Worm (Caenorhabditis elegans) whole organism, L2 larva: ENCODE data around the gene rpn-12.

Source experiments
- C34F6.9 ChIP-seq: fragments of 150-350 bp; optimal IDR thresholded peaks from 2 replicates; lab custom pipeline; 2014; ENCODE audit warnings: missing biosample characterization, missing genetic modification characterization
- F13H6.1 ChIP-seq: sonication (generic microtip); optimal IDR thresholded peaks from 2 replicates; lab custom pipeline; 2016; ENCODE audit warnings: missing genetic modification characterization, missing compliant biosample characterization
- R02D3.7 ChIP-seq: fragments of 150-350 bp; optimal IDR thresholded peaks from 2 replicates; lab custom pipeline; 2014; ENCODE audit warnings: missing biosample characterization, missing genetic modification characterization
- Y55F3AM.14 ChIP-seq: fragments of 200-800 bp; sonication (Bioruptor generic); optimal IDR thresholded peaks from 2 replicates; lab custom pipeline; 2018; ENCODE audit warnings: mild to moderate bottlenecking, missing genetic modification characterization, missing compliant biosample characterization
- ZK546.5 ChIP-seq: sonication (generic microtip); optimal IDR thresholded peaks from 2 replicates; lab custom pipeline; 2017; ENCODE audit warnings: missing biosample characterization, missing genetic modification characterization
- aly-2 ChIP-seq: fragments of 150-350 bp; optimal IDR thresholded peaks from 2 replicates; lab custom pipeline; 2014; ENCODE audit warnings: missing biosample characterization, missing genetic modification characterization
- ama-1 ChIP-seq: fragments of 150-350 bp; optimal IDR thresholded peaks from 2 replicates; lab custom pipeline; 2018; ENCODE audit warnings: inconsistent platforms
- blmp-1 ChIP-seq: sonication (generic microtip); optimal IDR thresholded peaks from 2 replicates; lab custom pipeline; 2017; ENCODE audit warnings: missing genetic modification characterization, mild to moderate bottlenecking, missing compliant biosample characterization, antibody characterized with exemption, moderate library complexity; ENCODE audit not compliant: insufficient read depth
- ceh-16 ChIP-seq: fragments of 150-350 bp; optimal IDR thresholded peaks from 2 replicates; lab custom pipeline; 2014; ENCODE audit warnings: missing biosample characterization, missing genetic modification characterization
- ceh-82 ChIP-seq: fragments of 150-350 bp; optimal IDR thresholded peaks from 2 replicates; lab custom pipeline; 2014; ENCODE audit warnings: missing biosample characterization, missing genetic modification characterization
- crh-2 ChIP-seq: sonication (generic microtip); optimal IDR thresholded peaks from 2 replicates; lab custom pipeline; 2017; ENCODE audit warnings: missing biosample characterization, missing genetic modification characterization
- dmd-4 ChIP-seq: sonication (generic microtip); optimal IDR thresholded peaks from 2 replicates; lab custom pipeline; 2017; ENCODE audit warnings: missing biosample characterization, missing genetic modification characterization
- egl-27 ChIP-seq: sonication (generic microtip); optimal IDR thresholded peaks from 3 replicates; lab custom pipeline; 2017; ENCODE audit warnings: missing biosample characterization, missing genetic modification reagents, missing genetic modification characterization
- elt-1 ChIP-seq: fragments of 150-350 bp; optimal IDR thresholded peaks from 2 replicates; lab custom pipeline; 2014; ENCODE audit warnings: missing biosample characterization, missing genetic modification characterization
- elt-3 ChIP-seq: sonication (generic microtip); optimal IDR thresholded peaks from 2 replicates; lab custom pipeline; 2017; ENCODE audit warnings: missing biosample characterization, missing genetic modification characterization
- fos-1 ChIP-seq: fragments of 150-350 bp; optimal IDR thresholded peaks from 2 replicates; lab custom pipeline; 2014; ENCODE audit warnings: missing biosample characterization, missing genetic modification characterization
- gmeb-1 ChIP-seq: fragments of 150-350 bp; optimal IDR thresholded peaks from 2 replicates; lab custom pipeline; 2014; ENCODE audit warnings: missing biosample characterization, missing genetic modification characterization
- lin-11 ChIP-seq: fragments of 150-350 bp; sonication (generic microtip); optimal IDR thresholded peaks from 2 replicates; lab custom pipeline; 2014; ENCODE audit warnings: missing biosample characterization, missing genetic modification characterization, inconsistent platforms, mixed read lengths
- lin-13 ChIP-seq: fragments of 150-350 bp; optimal IDR thresholded peaks from 2 replicates; lab custom pipeline; 2014; ENCODE audit warnings: missing biosample characterization, missing genetic modification reagents, missing genetic modification characterization
- lin-39 ChIP-seq: fragments of 150-350 bp; optimal IDR thresholded peaks from 2 replicates; lab custom pipeline; 2014; ENCODE audit warnings: missing biosample characterization, missing genetic modification reagents, missing genetic modification characterization
- lsy-2 ChIP-seq, 2 experiments: fragments of 150-350 bp in 1 of 2; sonication (generic microtip) in 1 of 2; optimal IDR thresholded peaks; 2 replicates each; lab custom pipeline; 2014 to 2017; ENCODE audit warnings: missing biosample characterization in 2 of 2, missing genetic modification characterization in 2 of 2
- mab-5 ChIP-seq: fragments of 150-350 bp; optimal IDR thresholded peaks from 2 replicates; lab custom pipeline; 2014; ENCODE audit warnings: missing biosample characterization, missing genetic modification characterization
- mbf-1 ChIP-seq: sonication (generic microtip); optimal IDR thresholded peaks from 2 replicates; lab custom pipeline; 2017; ENCODE audit warnings: missing biosample characterization, missing genetic modification characterization
- mdl-1 ChIP-seq, 2 experiments: fragments of 150-350 bp in 1 of 2; sonication (generic microtip) in 1 of 2; optimal IDR thresholded peaks; 2 replicates each; lab custom pipeline; 2017; ENCODE audit warnings: missing biosample characterization in 2 of 2, missing genetic modification characterization in 2 of 2
- nhr-10 ChIP-seq: sonication (generic microtip); optimal IDR thresholded peaks from 2 replicates; lab custom pipeline; 2017; ENCODE audit warnings: missing biosample characterization, missing genetic modification characterization
- nhr-11 ChIP-seq: fragments of 150-350 bp; optimal IDR thresholded peaks from 2 replicates; lab custom pipeline; 2014; ENCODE audit warnings: missing biosample characterization, missing genetic modification characterization
- nhr-12 ChIP-seq: fragments of 150-350 bp; optimal IDR thresholded peaks from 2 replicates; lab custom pipeline; 2014; ENCODE audit warnings: missing biosample characterization, missing genetic modification characterization
- nhr-129 ChIP-seq: fragments of 150-350 bp; optimal IDR thresholded peaks from 2 replicates; lab custom pipeline; 2014; ENCODE audit warnings: missing biosample characterization, missing genetic modification characterization
- nhr-21 ChIP-seq: fragments of 150-350 bp; optimal IDR thresholded peaks from 2 replicates; lab custom pipeline; 2014; ENCODE audit warnings: missing biosample characterization, missing genetic modification characterization
- nhr-237 ChIP-seq: fragments of 150-350 bp; optimal IDR thresholded peaks from 2 replicates; lab custom pipeline; 2014; ENCODE audit warnings: missing biosample characterization, missing genetic modification characterization
- nhr-25 ChIP-seq: fragments of 150-350 bp; sonication (generic microtip); optimal IDR thresholded peaks from 3 replicates; lab custom pipeline; 2014; ENCODE audit warnings: missing biosample characterization, missing genetic modification characterization
- nhr-6 ChIP-seq: fragments of 150-350 bp; optimal IDR thresholded peaks from 2 replicates; lab custom pipeline; 2014; ENCODE audit warnings: missing biosample characterization, missing genetic modification characterization
- nhr-77 ChIP-seq: fragments of 150-350 bp; optimal IDR thresholded peaks from 2 replicates; lab custom pipeline; 2014; ENCODE audit warnings: missing biosample characterization, missing genetic modification characterization
- peb-1 ChIP-seq: fragments of 150-350 bp; optimal IDR thresholded peaks from 2 replicates; lab custom pipeline; 2014; ENCODE audit warnings: missing biosample characterization, missing genetic modification characterization
- sem-4 ChIP-seq: fragments of 150-350 bp; optimal IDR thresholded peaks from 2 replicates; lab custom pipeline; 2014; ENCODE audit warnings: missing biosample characterization, missing genetic modification reagents, missing genetic modification characterization
- skn-1 ChIP-seq: sonication (generic microtip); optimal IDR thresholded peaks from 2 replicates; lab custom pipeline; 2017; ENCODE audit warnings: missing biosample characterization, missing genetic modification characterization
- sma-3 ChIP-seq: sonication (generic microtip); optimal IDR thresholded peaks from 2 replicates; lab custom pipeline; 2016; ENCODE audit warnings: missing genetic modification reagents, missing genetic modification characterization, missing compliant biosample characterization
- sma-9 ChIP-seq, 2 experiments: fragments of 150-350 bp in 1 of 2; sonication (generic microtip) in 1 of 2; optimal IDR thresholded peaks; 2 replicates each; lab custom pipeline; 2014 to 2016; ENCODE audit warnings: missing genetic modification characterization in 2 of 2, mild to moderate bottlenecking in 1 of 2, missing biosample characterization in 1 of 2, missing compliant biosample characterization in 1 of 2, missing genetic modification reagents in 1 of 2, moderate library complexity in 1 of 2
- snpc-4 ChIP-seq: fragments of 150-350 bp; optimal IDR thresholded peaks from 2 replicates; lab custom pipeline; 2014; ENCODE audit warnings: missing biosample characterization, missing genetic modification characterization
- unc-39 ChIP-seq: fragments of 150-350 bp; optimal IDR thresholded peaks from 2 replicates; lab custom pipeline; 2014; ENCODE audit warnings: missing biosample characterization, missing genetic modification characterization
- unc-55 ChIP-seq: fragments of 150-350 bp; sonication (generic microtip); optimal IDR thresholded peaks from 3 replicates; lab custom pipeline; 2014; ENCODE audit warnings: missing biosample characterization, missing genetic modification reagents, missing genetic modification characterization
- unc-62 ChIP-seq: fragments of 150-350 bp; optimal IDR thresholded peaks from 2 replicates; lab custom pipeline; 2014; ENCODE audit warnings: missing biosample characterization, missing genetic modification reagents, missing genetic modification characterization
- zag-1 ChIP-seq: fragments of 150-350 bp; optimal IDR thresholded peaks from 2 replicates; lab custom pipeline; 2014; ENCODE audit warnings: missing biosample characterization, missing genetic modification characterization
- ztf-1 ChIP-seq: fragments of 200-800 bp; sonication (Bioruptor generic); conservative IDR thresholded peaks from 2 replicates; pipeline ENCODE4 v1.3.6; 2022; ENCODE audit warnings: missing genetic modification characterization, missing compliant biosample characterization
- ztf-11 ChIP-seq: sonication (generic microtip); optimal IDR thresholded peaks from 2 replicates; lab custom pipeline; 2017; ENCODE audit warnings: missing biosample characterization, missing genetic modification characterization
- ztf-4 ChIP-seq: fragments of 150-350 bp; optimal IDR thresholded peaks from 2 replicates; lab custom pipeline; 2014; ENCODE audit warnings: missing biosample characterization, missing genetic modification characterization

Gene rpn-12

ce11 chrII:11634681-11635527 is 18.0 kb upstream of the rpn-12 start:
- TF ChIP-seq egl-27 (tag; lab: Kevin White, UChicago) (peak; percentile 46), ceh-16 (peak; percentile 53), blmp-1 (tag; lab: Kevin White, UChicago) (peak; percentile 0), mbf-1 (no peak), lin-11 (tag; lab: Kevin White, UChicago) (peak; percentile 56), Y55F3AM.14 (GFP tag; lab: Kevin White, UChicago) (peak; percentile 48), nhr-129 (tag; lab: Kevin White, UChicago) (peak; percentile 94), elt-3 (tag; lab: Kevin White, UChicago) (no peak), ama-1 (lab: Kevin White, UChicago) (peak; percentile 67), mdl-1 (tag; optimal IDR thresholded peaks at IDR 0.05; lab: Kevin White, UChicago) (peak in 1 of 2 experiments; percentile 75), zag-1 (peak; percentile 78), gmeb-1 (tag; lab: Kevin White, UChicago) (no peak), nhr-11 (no peak), skn-1 (tag; lab: Kevin White, UChicago) (no peak), sma-3 (GFP tag; lab: Kevin White, UChicago) (peak; percentile 79), sem-4 (tag; lab: Kevin White, UChicago) (peak; percentile 78), nhr-21 (tag; lab: Kevin White, UChicago) (peak; percentile 64), lsy-2 (tag; optimal IDR thresholded peaks at IDR 0.05; lab: Kevin White, UChicago) (peak in 1 of 2 experiments; percentile 46), lin-13 (GFP tag; lab: Kevin White, UChicago) (peak; percentile 56), fos-1 (tag; lab: Kevin White, UChicago) (peak; percentile 86), nhr-77 (tag; lab: Kevin White, UChicago) (no peak), C34F6.9 (tag; lab: Kevin White, UChicago) (peak; percentile 70), F13H6.1 (tag; lab: Kevin White, UChicago) (peak; percentile 93), ztf-4 (tag; lab: Kevin White, UChicago) (peak; percentile 50), mab-5 (tag; lab: Kevin White, UChicago) (peak; percentile 60), nhr-25 (tag; lab: Kevin White, UChicago) (peak; percentile 75), unc-55 (GFP tag; lab: Kevin White, UChicago) (peak; percentile 50), crh-2 (tag; lab: Kevin White, UChicago) (peak; percentile 85), sma-9 (GFP tag; optimal IDR thresholded peaks at IDR 0.05; lab: Kevin White, UChicago) (peak; percentile 90), sma-9 (tag; optimal IDR thresholded peaks at IDR 0.05; lab: Kevin White, UChicago) (no peak)

ce11 chrII:11635745-11636161 is 17.2 kb upstream of the rpn-12 start:
- TF ChIP-seq nhr-6 (tag; lab: Kevin White, UChicago): peak; percentile 94
- peak; percentile 97 for TF ChIP-seq fos-1 (tag; lab: Kevin White, UChicago)
- no peak for TF ChIP-seq dmd-4 (tag; lab: Kevin White, UChicago)
- TF ChIP-seq elt-1 (tag; lab: Kevin White, UChicago): no peak
- TF ChIP-seq skn-1 (tag; lab: Kevin White, UChicago): no peak
- peak; percentile 49 for TF ChIP-seq nhr-77 (tag; lab: Kevin White, UChicago)
- TF ChIP-seq unc-55 (GFP tag; lab: Kevin White, UChicago): peak; percentile 88
- TF ChIP-seq elt-3 (tag; lab: Kevin White, UChicago): no peak
- no peak for TF ChIP-seq unc-39 (tag; lab: Kevin White, UChicago)
- peak; percentile 51 for TF ChIP-seq lin-39 (tag; lab: Kevin White, UChicago)
- TF ChIP-seq F13H6.1 (tag; lab: Kevin White, UChicago): peak; percentile 96
- no peak for TF ChIP-seq aly-2 (tag; lab: Kevin White, UChicago)
- no peak for TF ChIP-seq mbf-1
- no peak for TF ChIP-seq nhr-12 (tag; lab: Kevin White, UChicago)
- peak; percentile 1 for TF ChIP-seq nhr-11
- peak; percentile 96 for TF ChIP-seq nhr-25 (tag; lab: Kevin White, UChicago)
- no peak for TF ChIP-seq ceh-82 (tag; lab: Kevin White, UChicago)
- TF ChIP-seq blmp-1 (tag; lab: Kevin White, UChicago): peak; percentile 95
- peak; percentile 98 for TF ChIP-seq crh-2 (tag; lab: Kevin White, UChicago)
- peak; percentile 76 for TF ChIP-seq C34F6.9 (tag; lab: Kevin White, UChicago)
- TF ChIP-seq ZK546.5: no peak
- TF ChIP-seq ama-1 (lab: Kevin White, UChicago): peak; percentile 83
- TF ChIP-seq ztf-11 (tag; lab: Kevin White, UChicago): no peak
- no peak for TF ChIP-seq Y55F3AM.14 (GFP tag; lab: Kevin White, UChicago)
- TF ChIP-seq ceh-16: peak; percentile 76
- peak; percentile 97 for TF ChIP-seq nhr-129 (tag; lab: Kevin White, UChicago)
- no peak for TF ChIP-seq lin-11 (tag; lab: Kevin White, UChicago)
- peak; percentile 93 for TF ChIP-seq ztf-4 (tag; lab: Kevin White, UChicago)
- peak; percentile 6 for TF ChIP-seq nhr-237 (tag; lab: Kevin White, UChicago)
- TF ChIP-seq mdl-1 (tag; optimal IDR thresholded peaks at IDR 0.05; lab: Kevin White, UChicago): peak; percentile 73 to 81
- TF ChIP-seq ztf-1 (GFP tag; lab: Robert Waterston, UW): no peak
- TF ChIP-seq peb-1: no peak
- TF ChIP-seq nhr-10: peak; percentile 45
- no peak for TF ChIP-seq R02D3.7 (tag; lab: Kevin White, UChicago)
- TF ChIP-seq snpc-4: peak; percentile 14
- TF ChIP-seq sem-4 (tag; lab: Kevin White, UChicago): peak; percentile 71
- TF ChIP-seq unc-62 (GFP tag; lab: Kevin White, UChicago): no peak
- TF ChIP-seq gmeb-1 (tag; lab: Kevin White, UChicago): peak; percentile 61
